Worm (Caenorhabditis elegans) whole organism, L1 larva: ENCODE results near the gene F49E11.7.

Experiments
- snpc-4 ChIP-seq: fragments of 150-350 bp; optimal IDR thresholded peaks from 2 replicates; lab custom pipeline; 2014; ENCODE audit warnings: missing biosample characterization, missing genetic modification characterization
- sox-4 ChIP-seq: sonication (generic microtip); optimal IDR thresholded peaks from 2 replicates; lab custom pipeline; 2016; ENCODE audit warnings: missing genetic modification characterization, missing compliant biosample characterization
- unc-130 ChIP-seq: fragments of 150-350 bp; optimal IDR thresholded peaks from 2 replicates; lab custom pipeline; 2017; ENCODE audit warnings: missing biosample characterization, missing genetic modification characterization, inconsistent platforms
- unc-62 ChIP-seq: fragments of 150-350 bp; optimal IDR thresholded peaks from 2 replicates; lab custom pipeline; 2014; ENCODE audit warnings: missing biosample characterization, missing genetic modification reagents, missing genetic modification characterization
- vab-15 ChIP-seq: sonication (generic microtip); optimal IDR thresholded peaks from 2 replicates; lab custom pipeline; 2017; ENCODE audit warnings: missing genotype, mild to moderate bottlenecking, missing genetic modification characterization, missing compliant biosample characterization

- no peak for TF ChIP-seq snpc-4 (tag; lab: Kevin White, UChicago)
- TF ChIP-seq sox-4 (tag; lab: Kevin White, UChicago), result no peak
- TF ChIP-seq unc-62 (GFP tag; lab: Kevin White, UChicago), result no peak
- TF ChIP-seq unc-130, result no peak
- TF ChIP-seq vab-15 (tag; lab: Kevin White, UChicago), result no peak
Measured at ce11 chrIV:13026762-13027161, 25.9 kb upstream of the F49E11.7 start.
